Fruit fly (Drosophila melanogaster) whole organism, pupa: ENCODE data around the gene GluRIIA.

Source experiments
- CG10348 ChIP-seq: fragments of 200-800 bp; sonication (Bioruptor generic); IDR thresholded peaks from 2 replicates; pipeline ENCODE4 v1.3.6; 2022; ENCODE audit warnings: missing biosample characterization, missing genetic modification characterization
- CG12605 ChIP-seq: fragments of 200-800 bp; sonication (Bioruptor generic); IDR thresholded peaks from 2 replicates; pipeline ENCODE4 v1.3.6; 2022; ENCODE audit warnings: missing biosample characterization, missing genetic modification characterization
- CG32121 ChIP-seq: fragments of 200-800 bp; sonication (Bioruptor generic); IDR thresholded peaks from 2 replicates; pipeline ENCODE4 v1.3.6; 2022; ENCODE audit warnings: missing biosample characterization, missing genetic modification characterization
- CG4496 ChIP-seq: fragments of 200-800 bp; sonication (Bioruptor generic); IDR thresholded peaks from 3 replicates; pipeline ENCODE4 v1.3.6; 2022; ENCODE audit warnings: missing biosample characterization, missing genetic modification characterization
- CG8159 ChIP-seq: fragments of 200-800 bp; sonication (Bioruptor generic); optimal IDR thresholded peaks from 3 replicates; lab custom pipeline; 2018; ENCODE audit warnings: missing biosample characterization, mild to moderate bottlenecking, missing genetic modification characterization, moderate library complexity
- CG8301 ChIP-seq: fragments of 200-800 bp; sonication (Bioruptor generic); optimal IDR thresholded peaks from 2 replicates; lab custom pipeline; 2018; ENCODE audit warnings: missing biosample characterization, mild to moderate bottlenecking, missing genetic modification characterization
- CG9948 ChIP-seq: fragments of 200-800 bp; sonication (Bioruptor generic); optimal IDR thresholded peaks from 2 replicates; lab custom pipeline; 2018; ENCODE audit warnings: missing biosample characterization, mild to moderate bottlenecking, missing genetic modification characterization, moderate library complexity
- D1 ChIP-seq: fragments of 200-800 bp; sonication (Bioruptor generic); optimal IDR thresholded peaks from 2 replicates; lab custom pipeline; 2018; ENCODE audit warnings: missing biosample characterization, mild to moderate bottlenecking, missing genetic modification characterization, moderate library complexity
- EcR ChIP-seq: fragments of 200-800 bp; sonication (Bioruptor generic); optimal IDR thresholded peaks from 3 replicates; lab custom pipeline; 2019; ENCODE audit warnings: missing biosample characterization, missing genetic modification characterization, mild to moderate bottlenecking, moderate library complexity, missing genetic modification reagents
- Ets98B ChIP-seq: fragments of 200-800 bp; sonication (Bioruptor generic); IDR thresholded peaks from 2 replicates; pipeline ENCODE4 v1.3.6; 2022; ENCODE audit warnings: missing biosample characterization, missing genetic modification characterization
- Pif1A ChIP-seq: fragments of 200-800 bp; sonication (Bioruptor generic); optimal IDR thresholded peaks from 3 replicates; lab custom pipeline; 2016; ENCODE audit warnings: missing biosample characterization, missing genetic modification characterization
- gl ChIP-seq: fragments of 200-800 bp; sonication (Bioruptor generic); optimal IDR thresholded peaks from 2 replicates; lab custom pipeline; 2018; ENCODE audit warnings: missing biosample characterization, mild to moderate bottlenecking, missing genetic modification characterization

DNA sequence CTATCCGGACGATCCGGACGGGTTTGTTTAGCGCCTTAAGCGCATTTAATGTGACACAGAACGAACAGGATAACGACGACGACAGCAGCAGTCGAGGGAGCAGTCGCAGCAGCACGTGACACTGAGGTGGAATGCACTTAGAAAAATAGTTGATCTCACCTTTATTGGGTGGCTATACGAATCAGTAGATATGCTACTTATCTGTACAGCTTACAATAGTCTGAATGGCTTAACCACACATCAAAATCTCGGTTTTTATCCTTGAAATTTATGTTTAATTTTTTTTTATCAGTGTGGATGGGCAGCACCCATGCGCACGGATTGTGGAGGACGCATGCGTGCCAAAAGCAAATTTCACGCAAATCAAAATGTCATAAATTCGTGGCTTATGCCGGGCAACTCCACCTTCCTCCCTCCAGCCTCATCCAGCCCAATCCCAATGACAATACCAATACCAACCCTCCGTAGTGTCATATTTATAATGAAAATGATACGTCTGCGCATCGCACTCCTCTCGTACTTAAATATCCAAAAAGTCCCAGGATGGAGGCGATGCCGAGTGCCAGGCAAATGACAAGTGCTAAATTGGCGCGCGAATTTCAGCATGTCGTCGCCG is 46.9 kb upstream of the GluRIIA start:
- TF ChIP-seq CG12605 (no peak), D1 (tag; lab: Kevin White, UChicago) (no peak), CG8301 (tag; lab: Kevin White, UChicago) (no peak), CG32121 (GFP tag; lab: Robert Waterston, UW) (no peak), CG4496 (GFP tag; lab: Robert Waterston, UW) (no peak), CG9948 (tag; lab: Kevin White, UChicago) (peak; percentile 8), CG8159 (tag; lab: Kevin White, UChicago) (peak; percentile 36), CG10348 (GFP tag; lab: Robert Waterston, UW) (no peak), EcR (GFP tag; lab: Kevin White, UChicago) (no peak), gl (tag; lab: Kevin White, UChicago) (no peak), Pif1A (GFP tag; lab: Kevin White, UChicago) (peak; percentile 54), Ets98B (GFP tag; lab: Robert Waterston, UW) (no peak)
